Fruit fly (Drosophila melanogaster): ENCODE data around the gene Rpn3.

Rpn3 gene

dm6 chr2L:19053860-19054515 lies 2.4 kb downstream of the Rpn3 start, which contains the start of gene CG10492 (continued):
- TF ChIP-seq rib (GFP tag; IDR thresholded peaks at IDR 0.05) (peak; percentile 69; the same call in 1 of the 2 replicates), kni (GFP tag; optimal IDR thresholded peaks at IDR 0.05) (peak; percentile 92), gfzf (GFP tag; optimal IDR thresholded peaks at IDR 0.05) (peak; percentile 91), CoRest (tag; optimal IDR thresholded peaks at IDR 0.05) (peak; percentile 42), Bgb (GFP tag; IDR thresholded peaks at IDR 0.05; ENCODE audit: partially characterized antibody) (peak; percentile 31; the same call in 1 of the 2 replicates), Ets97D (GFP tag; optimal IDR thresholded peaks at IDR 0.05) (peak; percentile 65), CG14860 (GFP tag; IDR thresholded peaks at IDR 0.05; ENCODE audit: partially characterized antibody) (no peak), CG8765 (GFP tag; IDR thresholded peaks at IDR 0.05) (peak; percentile 19; the same call in 1 of the 2 replicates), stwl (tag; optimal IDR thresholded peaks at IDR 0.05) (peak; percentile 51), Eip74EF (GFP tag; optimal IDR thresholded peaks at IDR 0.05) (no peak)

dm6 chr2L:19054516-19054887 lies 2.9 kb downstream of the Rpn3 start:
- no peak for TF ChIP-seq CG6654 (GFP tag; optimal IDR thresholded peaks at IDR 0.05)
- no peak for TF ChIP-seq amos (GFP tag; IDR thresholded peaks at IDR 0.05; ENCODE audit: partially characterized antibody)
- TF ChIP-seq CG34422 (GFP tag; IDR thresholded peaks at IDR 0.05): 0 out of 3 replicates have a peak, but pooled peaks have one; percentile 30
- peak; percentile 78 for TF ChIP-seq cg (GFP tag; optimal IDR thresholded peaks at IDR 0.05)
- no peak for TF ChIP-seq Rfx (GFP tag; IDR thresholded peaks at IDR 0.05)
- TF ChIP-seq Ets97D (GFP tag; optimal IDR thresholded peaks at IDR 0.05): no peak
- TF ChIP-seq CG2678 (tag; optimal IDR thresholded peaks at IDR 0.05): no peak
- no peak for TF ChIP-seq CG1647 (GFP tag; optimal IDR thresholded peaks at IDR 0.05)
- no peak for TF ChIP-seq Hr3 (GFP tag; optimal IDR thresholded peaks at IDR 0.05)
- no peak for TF ChIP-seq ac (GFP tag; optimal IDR thresholded peaks at IDR 0.05)
- no peak for TF ChIP-seq hth (optimal IDR thresholded peaks at IDR 0.05)
- TF ChIP-seq CG1024 (GFP tag; IDR thresholded peaks at IDR 0.05): no peak
- TF ChIP-seq Lim3 (GFP tag; IDR thresholded peaks at IDR 0.05): 0 out of 2 replicates have a peak, but pooled peaks have one; percentile 5
- TF ChIP-seq H2.0 (GFP tag; IDR thresholded peaks at IDR 0.05): no peak
- TF ChIP-seq CG15514 (GFP tag; optimal IDR thresholded peaks at IDR 0.05): no peak
- no peak for TF ChIP-seq D (optimal IDR thresholded peaks at IDR 0.05)
- no peak for TF ChIP-seq D (GFP tag; optimal IDR thresholded peaks at IDR 0.05)
- peak; percentile 80 for TF ChIP-seq kni (GFP tag; optimal IDR thresholded peaks at IDR 0.05)
- no peak for TF ChIP-seq CG4854 (GFP tag; optimal IDR thresholded peaks at IDR 0.05)
- no peak; the same call in 1 of the 2 replicates for TF ChIP-seq rib (GFP tag; IDR thresholded peaks at IDR 0.05)
- TF ChIP-seq crol (GFP tag; IDR thresholded peaks at IDR 0.05): no peak
- no peak for TF ChIP-seq ci (GFP tag; IDR thresholded peaks at IDR 0.05)
- no peak for TF ChIP-seq vfl (GFP tag; optimal IDR thresholded peaks at IDR 0.05)
- no peak for TF ChIP-seq sima (GFP tag; optimal IDR thresholded peaks at IDR 0.05)
- no peak for TF ChIP-seq da (GFP tag; optimal IDR thresholded peaks at IDR 0.05)
- TF ChIP-seq CG8478 (optimal IDR thresholded peaks at IDR 0.05): peak; percentile 52
- TF ChIP-seq gsb (GFP tag; IDR thresholded peaks at IDR 0.05): no peak
- no peak for TF ChIP-seq sob (GFP tag; IDR thresholded peaks at IDR 0.05)
- TF ChIP-seq CG5245 (GFP tag; optimal IDR thresholded peaks at IDR 0.05): no peak
- TF ChIP-seq Sox102F (GFP tag; optimal IDR thresholded peaks at IDR 0.05): no peak
- TF ChIP-seq Tbp (GFP tag; optimal IDR thresholded peaks at IDR 0.05): no peak
- no peak for TF ChIP-seq CG4282 (GFP tag; optimal IDR thresholded peaks at IDR 0.05)
- TF ChIP-seq seq (GFP tag; IDR thresholded peaks at IDR 0.05): no peak
- no peak for TF ChIP-seq inv (GFP tag; IDR thresholded peaks at IDR 0.05; ENCODE audit: partially characterized antibody)
- TF ChIP-seq Med (GFP tag): no peak
- TF ChIP-seq gce (GFP tag; IDR thresholded peaks at IDR 0.05): no peak
- no peak for TF ChIP-seq ind (GFP tag; optimal IDR thresholded peaks at IDR 0.05)
- peak; percentile 34 for TF ChIP-seq fru (optimal IDR thresholded peaks at IDR 0.05)
- no peak for TF ChIP-seq ftz-f1 (GFP tag; optimal IDR thresholded peaks at IDR 0.05)
- no peak for TF ChIP-seq CG10431 (GFP tag; optimal IDR thresholded peaks at IDR 0.05)
- TF ChIP-seq emc (GFP tag; optimal IDR thresholded peaks at IDR 0.05): no peak
- no peak for TF ChIP-seq slou (GFP tag; optimal IDR thresholded peaks at IDR 0.05)
- no peak for TF ChIP-seq Gug (GFP tag; IDR thresholded peaks at IDR 0.05)
